Worm (Caenorhabditis elegans) whole organism, L3 larva: ENCODE measurements around the gene B0554.7.

Experiments
- R02D3.7 ChIP-seq: fragments of 150-350 bp; optimal IDR thresholded peaks from 2 replicates; lab custom pipeline; 2014; ENCODE audit warnings: missing biosample characterization, missing genetic modification characterization
- ZK546.5 ChIP-seq: sonication (generic microtip); optimal IDR thresholded peaks from 2 replicates; lab custom pipeline; 2017; ENCODE audit warnings: missing biosample characterization, missing genetic modification characterization
- aly-2 ChIP-seq: fragments of 150-350 bp; optimal IDR thresholded peaks from 2 replicates; lab custom pipeline; 2014; ENCODE audit warnings: missing biosample characterization, missing genetic modification characterization
- ceh-82 ChIP-seq: fragments of 150-350 bp; optimal IDR thresholded peaks from 2 replicates; lab custom pipeline; 2014; ENCODE audit warnings: missing biosample characterization, missing genetic modification characterization
- ceh-9 ChIP-seq: sonication (generic microtip); optimal IDR thresholded peaks from 2 replicates; lab custom pipeline; 2018; ENCODE audit warnings: missing biosample characterization, missing genetic modification characterization
- daf-12 ChIP-seq: fragments of 150-350 bp; optimal IDR thresholded peaks from 2 replicates; lab custom pipeline; 2014; ENCODE audit warnings: missing biosample characterization, missing genetic modification reagents, missing genetic modification characterization
- egl-27 ChIP-seq: sonication (generic microtip); optimal IDR thresholded peaks from 4 replicates; lab custom pipeline; 2017; ENCODE audit warnings: missing biosample characterization, missing genetic modification reagents, missing genetic modification characterization
- elt-1 ChIP-seq: fragments of 150-350 bp; optimal IDR thresholded peaks from 2 replicates; lab custom pipeline; 2014; ENCODE audit warnings: missing biosample characterization, missing genetic modification characterization
- elt-2 ChIP-seq: sonication (generic microtip); optimal IDR thresholded peaks from 2 replicates; lab custom pipeline; 2016; ENCODE audit warnings: missing genetic modification reagents, mild to moderate bottlenecking, missing genetic modification characterization, missing compliant biosample characterization
- elt-3 ChIP-seq, 3 experiments: fragments of 150-350 bp in 1 of 3; sonication (generic microtip) in 2 of 3; optimal IDR thresholded peaks; 2 replicates in 2 of 3; 4 replicates in 1 of 3; lab custom pipeline; 2014 to 2017; ENCODE audit warnings: missing biosample characterization in 3 of 3, missing genetic modification characterization in 3 of 3
- eor-1 ChIP-seq, 2 experiments: fragments of 150-350 bp; optimal IDR thresholded peaks; 2 replicates each; lab custom pipeline; 2014 to 2018; ENCODE audit warnings: missing biosample characterization in 2 of 2, missing genetic modification characterization in 2 of 2
- fkh-10 ChIP-seq: sonication (generic microtip); optimal IDR thresholded peaks from 2 replicates; lab custom pipeline; 2017; ENCODE audit warnings: missing biosample characterization, missing genetic modification reagents, missing genetic modification characterization
- fkh-2 ChIP-seq: fragments of 150-350 bp; optimal IDR thresholded peaks from 2 replicates; lab custom pipeline; 2014; ENCODE audit warnings: missing biosample characterization, missing genetic modification reagents, missing genetic modification characterization
- fos-1 ChIP-seq: fragments of 150-350 bp; optimal IDR thresholded peaks from 2 replicates; lab custom pipeline; 2014; ENCODE audit warnings: missing biosample characterization, missing genetic modification characterization
- hmg-11 ChIP-seq: sonication (generic microtip); optimal IDR thresholded peaks from 2 replicates; lab custom pipeline; 2016; ENCODE audit warnings: missing genetic modification characterization, missing compliant biosample characterization
- jun-1 ChIP-seq: fragments of 150-350 bp; optimal IDR thresholded peaks from 2 replicates; lab custom pipeline; 2014; ENCODE audit warnings: missing biosample characterization, missing genetic modification reagents, missing genetic modification characterization
- lin-39 ChIP-seq: fragments of 150-350 bp; optimal IDR thresholded peaks from 2 replicates; lab custom pipeline; 2018; ENCODE audit warnings: missing biosample characterization, missing genetic modification reagents, missing genetic modification characterization
- lsy-12 ChIP-seq: sonication (generic microtip); optimal IDR thresholded peaks from 2 replicates; lab custom pipeline; 2016; ENCODE audit warnings: mild to moderate bottlenecking, missing genetic modification characterization, missing compliant biosample characterization
- mdl-1 ChIP-seq: fragments of 150-350 bp; optimal IDR thresholded peaks from 2 replicates; lab custom pipeline; 2014; ENCODE audit warnings: missing biosample characterization, missing genetic modification characterization
- mml-1 ChIP-seq: fragments of 150-350 bp; sonication (generic microtip); optimal IDR thresholded peaks from 3 replicates; lab custom pipeline; 2014; ENCODE audit warnings: missing biosample characterization, missing genetic modification characterization
- nfya-1 ChIP-seq: sonication (generic microtip); optimal IDR thresholded peaks from 2 replicates; lab custom pipeline; 2017; ENCODE audit warnings: missing genetic modification characterization, mild to moderate bottlenecking, missing compliant biosample characterization, antibody characterized with exemption, moderate library complexity; ENCODE audit not compliant: insufficient read depth
- nhr-11 ChIP-seq: fragments of 150-350 bp; optimal IDR thresholded peaks from 2 replicates; lab custom pipeline; 2014; ENCODE audit warnings: missing biosample characterization, missing genetic modification characterization
- nhr-12 ChIP-seq: fragments of 150-350 bp; optimal IDR thresholded peaks from 2 replicates; lab custom pipeline; 2014; ENCODE audit warnings: missing biosample characterization, missing genetic modification characterization
- nhr-23 ChIP-seq: fragments of 150-350 bp; optimal IDR thresholded peaks from 2 replicates; lab custom pipeline; 2014; ENCODE audit warnings: missing biosample characterization, missing genetic modification reagents, missing genetic modification characterization
- nhr-237 ChIP-seq: fragments of 150-350 bp; optimal IDR thresholded peaks from 2 replicates; lab custom pipeline; 2014; ENCODE audit warnings: missing biosample characterization, missing genetic modification characterization
- nhr-25 ChIP-seq: sonication (generic microtip); optimal IDR thresholded peaks from 2 replicates; lab custom pipeline; 2017; ENCODE audit warnings: missing biosample characterization, missing genetic modification characterization
- nhr-28 ChIP-seq: fragments of 150-350 bp; optimal IDR thresholded peaks from 2 replicates; lab custom pipeline; 2014; ENCODE audit warnings: missing biosample characterization, missing genetic modification characterization
- nhr-43 ChIP-seq: sonication (generic microtip); optimal IDR thresholded peaks from 2 replicates; lab custom pipeline; 2016; ENCODE audit warnings: mild to moderate bottlenecking, missing genetic modification characterization, missing compliant biosample characterization; ENCODE audit not compliant: poor library complexity, severe bottlenecking
- nhr-67 ChIP-seq: fragments of 150-350 bp; optimal IDR thresholded peaks from 2 replicates; lab custom pipeline; 2014; ENCODE audit warnings: missing biosample characterization, missing genetic modification characterization
- nhr-76 ChIP-seq: fragments of 150-350 bp; sonication (generic microtip); optimal IDR thresholded peaks from 5 replicates; lab custom pipeline; 2014; ENCODE audit warnings: missing biosample characterization, missing genetic modification characterization
- nhr-77 ChIP-seq: fragments of 150-350 bp; optimal IDR thresholded peaks from 2 replicates; lab custom pipeline; 2014; ENCODE audit warnings: missing biosample characterization, missing genetic modification characterization
- pqm-1 ChIP-seq: fragments of 150-350 bp; optimal IDR thresholded peaks from 2 replicates; lab custom pipeline; 2017; ENCODE audit warnings: missing biosample characterization, missing genetic modification characterization, inconsistent platforms
- sea-2 ChIP-seq: fragments of 150-350 bp; sonication (generic microtip); optimal IDR thresholded peaks from 4 replicates; lab custom pipeline; 2014; ENCODE audit warnings: missing biosample characterization, missing genetic modification reagents, missing genetic modification characterization
- snpc-4 ChIP-seq: fragments of 150-350 bp; optimal IDR thresholded peaks from 2 replicates; lab custom pipeline; 2014; ENCODE audit warnings: missing biosample characterization, missing genetic modification characterization
- tbx-2 ChIP-seq: sonication (generic microtip); optimal IDR thresholded peaks from 2 replicates; lab custom pipeline; 2016; ENCODE audit warnings: mild to moderate bottlenecking, missing genetic modification characterization, missing compliant biosample characterization
- unc-39 ChIP-seq: sonication (generic microtip); optimal IDR thresholded peaks from 4 replicates; lab custom pipeline; 2017; ENCODE audit warnings: missing biosample characterization, missing genetic modification characterization
- unc-62 ChIP-seq: fragments of 150-350 bp; sonication (generic microtip); optimal IDR thresholded peaks from 4 replicates; lab custom pipeline; 2014; ENCODE audit warnings: missing biosample characterization, missing genetic modification reagents, missing genetic modification characterization
- zag-1 ChIP-seq: fragments of 150-350 bp; optimal IDR thresholded peaks from 2 replicates; lab custom pipeline; 2014; ENCODE audit warnings: missing biosample characterization, missing genetic modification characterization
- ztf-11 ChIP-seq: fragments of 150-350 bp; optimal IDR thresholded peaks from 2 replicates; lab custom pipeline; 2014; ENCODE audit warnings: missing biosample characterization, missing genetic modification characterization
- ztf-4 ChIP-seq: fragments of 150-350 bp; optimal IDR thresholded peaks from 2 replicates; lab custom pipeline; 2014; ENCODE audit warnings: missing biosample characterization, missing genetic modification characterization

B0554.7 gene

DNA sequence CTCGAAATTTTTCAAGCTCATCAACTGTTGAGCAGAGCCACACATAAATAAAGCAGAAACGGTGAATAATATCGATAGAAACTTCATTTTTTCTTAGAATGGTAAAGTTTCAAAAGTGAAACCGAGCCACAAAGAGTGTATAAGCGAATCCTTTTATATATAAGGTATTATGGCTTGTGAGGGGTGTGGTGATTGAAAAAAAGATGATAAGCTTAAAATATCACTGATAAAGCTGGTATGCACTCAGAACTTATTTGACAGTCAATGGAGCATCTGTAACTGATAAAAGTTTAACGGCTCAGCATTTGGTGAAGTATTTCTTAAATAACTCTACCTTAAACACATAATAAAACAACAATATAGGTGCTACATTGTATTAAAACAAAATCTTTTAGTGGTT, 26.2 kb downstream of the B0554.7 start, which contains the start of gene dod-19:
dod-19 (minus strand) TSS at position 130 of the 400 bp plus-strand sequence.
- TF ChIP-seq elt-2 (tag; lab: Kevin White, UChicago), result no peak
- TF ChIP-seq ceh-82 (tag; lab: Kevin White, UChicago), result no peak
- no peak for TF ChIP-seq jun-1 (tag; lab: Kevin White, UChicago)
- no peak for TF ChIP-seq unc-39
- TF ChIP-seq lin-39 (tag; lab: Kevin White, UChicago), result no peak
- TF ChIP-seq fkh-2 (tag; lab: Kevin White, UChicago), result no peak
- TF ChIP-seq R02D3.7, result no peak
- TF ChIP-seq ZK546.5 (tag; lab: Kevin White, UChicago), result no peak
- TF ChIP-seq nhr-11, result no peak
- TF ChIP-seq egl-27 (tag; lab: Kevin White, UChicago), result no peak
- TF ChIP-seq ztf-11 (tag; lab: Kevin White, UChicago), result no peak
- no peak for TF ChIP-seq nhr-25 (tag; lab: Kevin White, UChicago)
- TF ChIP-seq sea-2 (GFP tag; lab: Kevin White, UChicago), result no peak
- TF ChIP-seq fkh-10 (GFP tag; lab: Kevin White, UChicago), result no peak
- TF ChIP-seq nhr-43 (tag; lab: Kevin White, UChicago), result no peak
- no peak for TF ChIP-seq lsy-12
- TF ChIP-seq, all 47 proteins: peak for 0

DNA sequence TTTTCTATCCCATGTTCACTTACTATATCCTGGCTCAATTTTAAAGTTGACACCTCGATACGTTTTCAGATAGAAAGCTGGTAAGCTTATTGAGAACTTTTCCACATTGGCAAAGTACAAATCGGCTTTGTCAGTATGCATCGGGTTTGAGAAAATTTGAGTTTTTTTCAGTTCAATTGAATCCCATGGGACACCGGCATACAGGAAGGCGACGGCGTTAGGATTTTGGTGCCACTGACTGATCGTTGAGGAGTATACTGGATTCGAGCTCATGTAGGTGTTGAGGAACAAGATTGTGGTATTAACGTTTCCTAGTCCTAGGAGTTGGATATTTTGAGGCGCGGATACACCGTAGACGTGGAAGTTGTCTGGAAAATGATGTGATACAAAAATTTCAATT, 28.0 kb downstream of the B0554.7 start:
- no peak for TF ChIP-seq nhr-28
- TF ChIP-seq mdl-1 (tag; lab: Kevin White, UChicago), result no peak
- TF ChIP-seq nhr-77 (tag; lab: Kevin White, UChicago), result no peak
- TF ChIP-seq ceh-9 (tag; lab: Kevin White, UChicago), result no peak
- no peak for TF ChIP-seq ztf-4 (tag; lab: Kevin White, UChicago)

DNA sequence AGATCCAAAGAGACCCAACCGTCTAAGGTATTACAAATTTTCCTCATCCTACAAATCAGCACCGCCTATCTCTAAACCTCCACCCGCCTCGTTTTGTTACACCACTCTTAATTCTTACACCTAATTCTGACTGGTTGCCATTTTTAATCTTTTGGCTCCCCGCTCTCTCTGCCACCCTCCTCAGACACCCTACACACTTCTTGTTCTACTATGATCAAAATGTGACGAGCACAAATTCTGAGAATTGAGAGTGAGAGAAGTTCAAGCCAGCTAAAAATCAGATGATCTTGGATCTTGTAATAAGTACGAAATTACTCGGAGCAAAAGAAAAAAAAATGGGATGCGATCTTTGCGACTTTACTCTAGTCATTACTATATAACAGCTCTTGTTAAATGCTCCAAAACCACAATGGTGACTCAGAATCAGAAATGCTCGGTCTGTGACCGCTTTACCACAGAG, 36.6 kb downstream of the B0554.7 start, which contains the start of gene nhr-252:
nhr-252 (plus strand) TSS at position 410 of the 460 bp plus-strand sequence.
- TF ChIP-seq egl-27 (tag; lab: Kevin White, UChicago) (no peak), lsy-12 (no peak), nhr-67 (tag; lab: Kevin White, UChicago) (no peak), eor-1 (tag; optimal IDR thresholded peaks at IDR 0.05; lab: Kevin White, UChicago) (no peak), unc-62 (GFP tag; lab: Kevin White, UChicago) (no peak), pqm-1 (tag; lab: Kevin White, UChicago) (no peak), nhr-77 (tag; lab: Kevin White, UChicago) (no peak), elt-3 (tag; optimal IDR thresholded peaks at IDR 0.05; lab: Kevin White, UChicago) (no peak), aly-2 (no peak), elt-2 (tag; lab: Kevin White, UChicago) (no peak), nhr-237 (tag; lab: Kevin White, UChicago) (no peak), nhr-12 (tag; lab: Kevin White, UChicago) (no peak), ZK546.5 (tag; lab: Kevin White, UChicago) (no peak)
- TF ChIP-seq, all 47 proteins: peak for 0

DNA sequence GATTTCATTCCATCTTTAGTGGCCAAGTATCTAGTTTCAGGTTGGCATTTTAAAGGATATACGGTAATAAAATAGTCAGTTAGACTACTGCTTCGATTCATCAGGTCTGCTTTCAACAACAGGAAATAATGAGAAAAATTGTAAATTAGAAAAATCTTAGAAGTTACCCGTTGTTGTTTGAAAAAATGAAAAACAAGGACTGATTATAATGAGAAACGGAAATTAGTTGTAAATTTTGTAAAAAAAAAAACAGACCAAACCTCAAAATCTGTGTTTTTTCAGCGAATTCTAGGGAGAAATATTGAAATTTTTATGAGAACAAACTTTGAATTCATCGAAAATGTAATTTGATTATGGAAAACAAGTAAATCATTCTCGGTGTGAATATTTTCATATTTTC, 37.8 kb downstream of the B0554.7 start, which contains the start of gene srh-62:
srh-62 (minus strand) TSS at position 101 of the 400 bp plus-strand sequence.
- TF ChIP-seq nhr-77 (tag; lab: Kevin White, UChicago), result no peak
- no peak for TF ChIP-seq zag-1 (tag; lab: Kevin White, UChicago)
- no peak for TF ChIP-seq snpc-4 (tag; lab: Kevin White, UChicago)
- TF ChIP-seq mml-1 (tag; lab: Kevin White, UChicago), result no peak
- TF ChIP-seq fkh-10 (GFP tag; lab: Kevin White, UChicago), result no peak
- TF ChIP-seq tbx-2 (tag; lab: Kevin White, UChicago), result no peak
- TF ChIP-seq fos-1 (tag; lab: Kevin White, UChicago), result no peak
- no peak for TF ChIP-seq hmg-11 (tag; lab: Kevin White, UChicago)
- TF ChIP-seq nhr-25 (tag; lab: Kevin White, UChicago), result no peak

DNA sequence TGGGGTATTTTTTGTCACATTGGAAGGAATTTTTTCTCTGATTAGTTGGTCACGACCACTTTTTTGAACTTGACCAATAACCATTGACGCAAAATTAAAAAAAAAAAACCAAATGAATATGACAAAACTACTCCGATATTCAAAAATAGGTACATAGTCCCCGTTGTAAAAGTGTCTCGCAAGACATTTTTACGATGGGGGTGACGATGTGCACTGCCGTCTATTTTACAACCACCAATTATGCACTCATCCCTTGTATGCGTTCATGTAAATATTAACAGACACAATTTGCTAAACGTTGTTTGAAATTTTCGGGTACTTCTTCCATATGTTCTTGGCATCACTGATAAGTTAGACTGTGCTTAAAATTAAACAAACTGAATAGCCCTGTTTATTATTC, 41.1 kb downstream of the B0554.7 start, which contains the start of gene scl-27:
scl-27 (plus strand) TSS at position 301 of the 400 bp plus-strand sequence.
- TF ChIP-seq nfya-1 (tag; lab: Kevin White, UChicago), result no peak
- TF ChIP-seq nhr-11, result no peak
- no peak for TF ChIP-seq nhr-67 (tag; lab: Kevin White, UChicago)
- no peak for TF ChIP-seq nhr-77 (tag; lab: Kevin White, UChicago)
- no peak for TF ChIP-seq elt-1 (tag; lab: Kevin White, UChicago)
- TF ChIP-seq ztf-11 (tag; lab: Kevin White, UChicago), result no peak
- TF ChIP-seq egl-27 (tag; lab: Kevin White, UChicago), result no peak
- no peak for TF ChIP-seq daf-12 (tag; lab: Kevin White, UChicago)
- no peak for TF ChIP-seq lin-39 (tag; lab: Kevin White, UChicago)
- no peak for TF ChIP-seq unc-62 (GFP tag; lab: Kevin White, UChicago)
- no peak for TF ChIP-seq R02D3.7
- no peak for TF ChIP-seq nhr-76 (tag; lab: Kevin White, UChicago)
- TF ChIP-seq fos-1 (tag; lab: Kevin White, UChicago), result no peak
- no peak for TF ChIP-seq aly-2
- TF ChIP-seq nhr-23 (tag; lab: Kevin White, UChicago), result no peak
